Worm (Caenorhabditis elegans): ENCODE results near the gene ZK1248.4.

- TF ChIP-seq pha-4 (GFP tag; IDR thresholded peaks at IDR 0.05) (no peak), pha-4 (tag; optimal IDR thresholded peaks at IDR 0.05) (no peak), ces-1 (GFP tag; optimal IDR thresholded peaks at IDR 0.05) (no peak), ama-1 (optimal IDR thresholded peaks at IDR 0.05) (no peak), ztf-11 (tag; optimal IDR thresholded peaks at IDR 0.05) (no peak), nhr-237 (tag; optimal IDR thresholded peaks at IDR 0.05) (no peak), unc-62 (GFP tag; optimal IDR thresholded peaks at IDR 0.05 in 1 of 2) (peak in 1 of 2 experiments; percentile 86), unc-62 (tag; optimal IDR thresholded peaks at IDR 0.05) (no peak)
Measured at ce11 chrII:5838453-5838852, 20.1 kb downstream of the ZK1248.4 start, which contains the start of gene ZK1248.15.
